Fruit fly (Drosophila melanogaster) ovary, adult (tissue): Measurements from ENCODE around the gene CG45676.

Experiments used
- CG17801 ChIP-seq: fragments of 200-800 bp; optimal IDR thresholded peaks from 2 replicates; lab custom pipeline; 2019; ENCODE audit warnings: missing biosample characterization, mild to moderate bottlenecking, missing genetic modification characterization, moderate library complexity; ENCODE audit not compliant: partially characterized antibody

CG45676 gene

dm6 chr3R:11431395-11431977 is 12.8 kb downstream of the CG45676 start, which contains the start of the genes RpL24-like and CG5276:
Gene RpL24-like, minus strand, starts transcription at chr3R:11431582.
Gene CG5276, plus strand, starts transcription at chr3R:11431738.
- TF ChIP-seq CG17801 = peak; percentile 4

DNA sequence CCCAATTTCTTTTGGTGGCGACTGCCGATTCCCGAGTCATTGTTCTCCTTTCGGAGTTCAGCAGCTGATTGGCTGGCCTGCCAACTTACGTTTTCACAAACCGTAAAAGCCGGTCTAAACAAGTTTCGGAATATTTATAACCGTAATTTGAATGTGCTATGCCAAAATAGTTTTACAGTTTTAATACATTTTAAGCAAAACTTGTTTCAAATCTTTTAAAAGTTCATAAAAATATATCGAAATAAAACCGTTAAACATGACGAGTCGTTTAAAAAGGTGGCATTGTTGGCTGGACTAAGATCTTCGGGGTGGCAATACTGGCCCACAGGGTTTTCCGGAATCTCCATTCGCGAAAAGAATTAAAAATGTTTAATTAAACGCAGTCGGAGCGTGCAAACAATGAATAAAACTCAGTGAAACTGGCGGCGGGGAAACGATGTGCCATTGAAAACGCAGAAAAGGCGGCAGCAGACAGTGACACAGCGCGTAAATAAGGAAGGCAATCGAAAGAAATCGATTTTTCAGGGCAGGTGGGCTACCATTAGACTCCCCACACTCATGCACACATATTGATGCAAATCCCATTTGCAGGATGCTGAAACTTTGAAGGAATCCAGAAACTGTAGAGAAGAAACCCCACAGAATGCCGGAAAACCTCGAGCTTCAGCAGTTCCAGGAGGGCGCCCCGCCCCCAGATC is 17.0 kb downstream of the CG45676 start, which contains the start of the genes Exd2 and CG5281:
Gene Exd2, minus strand, starts transcription at position 167 of the 698 bp plus-strand sequence.
Gene CG5281, plus strand, starts transcription at position 314 of the 698 bp plus-strand sequence.
- TF ChIP-seq CG17801 = peak; percentile 21

dm6 chr3R:11437528-11437927 is 18.8 kb downstream of the CG45676 start, which contains the start of gene CG17230:
Gene CG17230, plus strand, starts transcription at chr3R:11437785.
- TF ChIP-seq CG17801 = no peak

- no peak for TF ChIP-seq CG17801
Observed at dm6 chr3R:11441038-11441437, 22.4 kb downstream of the CG45676 start.

DNA sequence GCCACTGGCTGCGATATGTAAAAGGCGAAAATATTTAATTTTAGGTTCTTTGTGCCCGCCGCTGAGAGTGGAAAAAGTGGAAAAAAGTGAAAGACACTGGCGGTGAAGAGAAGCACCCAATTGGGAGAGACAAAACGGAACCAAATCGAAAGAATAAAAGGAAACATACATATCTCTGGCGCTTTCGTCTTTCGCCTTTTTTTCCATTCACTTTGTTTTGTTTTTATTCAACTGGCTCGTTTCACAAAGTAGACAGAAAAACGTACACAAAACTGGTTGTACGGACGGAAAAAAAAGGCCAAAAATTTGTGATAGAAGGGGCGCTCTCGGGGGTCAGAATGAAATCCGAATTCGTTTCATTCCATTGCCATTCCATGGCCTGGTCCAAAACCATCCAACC is 31.0 kb downstream of the CG45676 start:
- no peak for TF ChIP-seq CG17801

DNA sequence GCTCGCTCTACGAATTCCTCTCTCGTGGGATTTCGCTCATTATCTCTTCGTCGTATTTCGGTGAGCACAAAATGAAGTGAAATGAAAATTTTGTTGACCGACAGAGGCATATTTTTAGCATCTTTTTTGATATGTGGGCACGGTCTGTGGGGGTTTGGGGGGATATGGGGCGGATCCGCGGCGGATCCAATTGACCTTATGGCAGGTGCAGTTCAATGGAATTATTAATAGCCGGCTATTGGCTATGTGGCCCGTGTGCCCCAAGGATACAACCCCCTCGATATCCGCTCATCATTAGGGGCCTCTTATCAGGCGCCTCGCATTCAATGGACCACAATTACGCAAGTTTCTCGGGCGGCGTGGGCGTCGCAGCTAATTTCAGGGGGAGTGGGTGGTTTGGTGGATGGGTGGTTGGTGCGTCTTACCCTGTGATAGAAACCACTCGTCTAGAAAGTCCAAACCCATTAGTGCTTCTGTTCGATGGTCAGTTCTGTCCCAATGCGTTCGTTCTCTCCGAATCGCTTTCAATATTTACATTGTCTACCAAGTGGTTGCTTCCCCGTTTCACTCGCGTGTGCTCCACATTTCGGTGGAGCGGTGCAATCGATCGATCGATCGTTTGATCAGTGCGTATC is 32.6 kb downstream of the CG45676 start, which contains the start of gene sals:
Gene sals, minus strand, starts transcription at position 585 of the 635 bp plus-strand sequence.
- TF ChIP-seq CG17801 = no peak

DNA sequence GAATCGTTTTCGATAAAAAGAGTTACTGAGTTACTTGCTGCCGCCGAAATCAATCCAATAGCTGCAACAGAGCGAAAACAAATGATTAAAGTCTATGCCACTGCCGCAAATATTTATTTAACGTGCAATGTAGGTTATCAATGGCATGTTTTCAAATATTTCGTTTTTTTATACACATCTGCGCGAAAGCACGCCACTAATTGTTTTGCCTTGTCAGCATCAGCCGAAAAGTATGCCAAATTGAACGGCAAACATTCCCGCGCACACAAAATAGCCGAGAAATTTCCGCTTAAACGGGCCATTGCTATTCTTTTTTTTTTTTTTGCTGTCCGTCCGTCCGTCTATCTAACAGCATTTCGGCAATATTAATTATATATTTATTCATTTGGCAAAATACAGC is 33.4 kb downstream of the CG45676 start:
- TF ChIP-seq CG17801 = no peak

DNA sequence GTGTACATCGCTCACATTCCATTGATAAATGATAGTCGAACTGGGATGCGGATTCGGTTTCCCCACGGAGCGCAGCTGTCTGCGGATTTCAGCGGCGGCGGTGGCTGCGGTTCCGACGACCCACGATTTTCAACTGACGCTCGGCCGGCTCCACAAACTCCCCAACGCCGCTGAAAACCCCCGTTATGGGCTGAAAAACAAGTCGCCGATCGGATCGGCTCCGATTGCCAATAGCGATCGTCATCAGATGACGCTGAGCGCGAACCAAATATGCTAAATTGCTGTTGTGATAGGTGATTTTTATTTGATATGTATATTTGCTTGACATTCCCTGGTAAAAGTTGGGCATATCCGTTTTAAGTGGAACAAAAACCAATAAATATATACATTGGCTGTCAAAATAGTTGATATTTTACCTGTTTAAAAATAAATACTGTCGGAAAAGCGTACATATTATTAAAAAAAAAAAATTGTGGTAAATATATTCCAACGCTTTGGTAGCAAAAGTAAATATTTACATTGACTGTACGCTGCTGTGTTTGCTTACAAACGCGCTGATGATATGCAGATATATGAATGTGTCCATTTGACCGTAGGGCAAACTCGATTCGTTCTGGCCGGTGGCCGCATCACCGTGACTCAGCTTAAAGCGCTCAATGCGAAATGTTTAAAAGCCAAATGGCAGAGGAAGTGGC is 35.7 kb downstream of the CG45676 start:
- TF ChIP-seq CG17801 = peak; percentile 59

DNA sequence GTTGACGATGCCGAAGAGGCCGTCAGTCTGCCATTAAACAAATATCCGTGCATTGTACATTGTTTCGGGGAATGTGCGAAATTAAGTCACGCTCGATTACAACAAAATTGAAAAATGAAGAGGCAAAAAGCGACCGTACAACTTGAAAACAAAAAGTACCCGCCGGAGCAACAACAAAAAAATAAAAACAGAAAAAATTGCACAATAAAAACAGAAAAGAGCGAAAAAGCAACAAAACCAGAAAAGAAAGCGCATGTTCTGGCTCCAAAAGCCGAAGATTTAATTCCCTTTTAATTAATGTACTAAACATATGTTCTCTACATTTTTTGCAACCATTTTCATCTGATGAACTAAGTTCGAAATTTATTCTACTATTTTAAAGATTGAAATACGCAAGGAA is 37.9 kb downstream of the CG45676 start:
- TF ChIP-seq CG17801 = peak; percentile 71

DNA sequence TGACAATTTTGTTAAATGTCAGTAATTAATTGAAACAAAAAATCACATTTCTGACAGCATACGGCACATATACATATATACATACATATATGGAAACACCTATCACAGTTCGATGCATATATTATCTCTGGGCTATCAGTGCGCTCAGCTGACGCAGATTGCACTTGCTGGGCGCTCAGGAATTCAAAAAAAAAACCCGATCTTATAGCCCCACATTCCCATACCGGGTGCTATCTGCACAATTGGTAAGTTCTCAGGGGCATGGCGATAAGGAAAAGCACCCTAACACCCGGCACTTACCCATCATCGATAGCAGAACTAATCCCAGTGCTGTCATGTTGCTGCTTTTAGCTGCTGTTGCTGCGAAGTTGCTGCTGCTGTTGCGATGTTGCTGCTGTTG is 38.6 kb downstream of the CG45676 start:
- TF ChIP-seq CG17801 = no peak

DNA sequence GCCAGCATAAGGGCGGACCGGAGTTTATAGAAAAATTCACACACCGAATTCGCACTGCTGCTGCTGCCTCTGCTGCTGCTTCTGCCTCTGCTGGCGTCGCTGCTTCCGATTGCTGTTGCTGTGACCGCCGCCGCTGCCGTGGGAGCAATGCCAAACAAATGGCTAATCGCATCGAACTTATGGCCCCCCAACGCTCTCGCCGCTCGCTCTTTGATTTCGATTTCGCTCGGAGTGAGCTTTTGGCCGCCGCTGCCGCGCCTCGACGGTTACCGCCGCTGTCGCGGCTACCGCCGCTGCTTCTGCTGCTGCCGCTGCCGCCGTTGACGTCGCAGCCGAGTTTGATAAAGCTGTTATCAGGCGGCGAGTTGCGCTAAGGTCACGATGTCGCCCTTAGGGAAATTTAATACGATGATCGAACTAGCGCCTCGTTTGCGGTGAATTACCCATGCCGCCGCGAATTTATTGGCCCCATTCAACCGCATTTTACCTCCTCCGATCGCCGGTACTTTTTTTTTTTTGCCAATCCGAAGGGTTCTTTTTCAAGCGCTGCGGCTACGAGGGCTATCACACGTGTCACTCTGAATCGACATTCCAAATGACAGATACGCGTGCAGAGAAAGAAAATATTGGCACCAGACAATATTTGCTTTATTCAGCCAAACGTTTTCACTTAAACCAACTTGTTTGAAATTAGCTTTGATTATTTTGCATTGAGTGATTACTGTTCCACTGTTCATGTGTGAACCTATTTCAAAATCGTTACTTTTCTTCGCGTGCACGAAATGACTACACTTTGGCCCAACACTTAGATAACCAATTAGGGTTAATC is 39.6 kb downstream of the CG45676 start:
- TF ChIP-seq CG17801 = no peak

dm6 chr3R:11458851-11459175 is 40.1 kb downstream of the CG45676 start:
- TF ChIP-seq CG17801 = no peak

DNA sequence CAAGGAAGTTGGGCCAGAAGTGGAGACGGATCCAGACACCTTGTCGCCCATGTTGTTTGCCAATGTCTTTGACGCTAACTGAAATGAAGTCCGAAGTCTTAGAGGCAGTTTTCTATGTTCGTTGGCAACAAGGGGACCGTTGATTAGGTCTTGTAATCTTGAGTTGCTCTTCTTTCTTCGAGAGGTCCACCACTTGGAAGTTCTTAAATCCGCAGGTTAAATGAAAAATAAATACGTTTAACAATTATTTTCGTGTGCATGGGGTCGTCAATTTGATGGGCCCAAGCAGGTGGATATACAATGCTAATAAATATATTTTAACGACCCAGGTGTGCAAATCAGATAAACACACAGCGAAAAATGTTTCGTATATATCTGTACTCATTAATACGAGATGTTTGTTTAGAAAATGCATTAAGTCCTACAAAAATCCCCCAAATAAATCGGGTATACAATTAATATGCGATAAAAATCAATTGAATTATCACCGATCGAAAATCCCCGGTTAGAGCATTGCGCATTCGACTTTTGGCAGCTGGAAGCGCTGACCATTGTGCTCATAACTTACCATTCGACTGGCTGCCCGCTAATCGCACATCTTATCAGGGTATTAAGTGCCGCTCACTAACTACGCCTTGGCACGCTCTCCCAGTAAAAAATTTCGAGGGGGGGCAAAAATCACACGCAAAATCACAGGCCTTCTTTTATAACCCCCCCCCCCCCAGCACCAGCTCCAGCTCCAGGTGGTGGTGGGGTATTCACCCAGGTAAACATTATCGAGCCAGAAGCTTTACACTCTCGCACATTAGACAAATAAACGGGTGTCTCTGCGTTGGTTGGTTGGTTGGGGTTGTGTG is 42.0 kb downstream of the CG45676 start, which contains the start of gene PGRP-LB:
Gene PGRP-LB, minus strand, starts transcription at position 51 of the 857 bp plus-strand sequence.
- TF ChIP-seq CG17801 = no peak

dm6 chr3R:11467812-11468211 is 49.1 kb downstream of the CG45676 start:
- no peak for TF ChIP-seq CG17801
